Worm (Caenorhabditis elegans) whole organism, early embryonic: ENCODE results near the gene far-6.

Experiments used
- ama-1 ChIP-seq: fragments of 150-350 bp; optimal IDR thresholded peaks from 2 replicates; lab custom pipeline; 2014
- hmbx-1 ChIP-seq: sonication (generic microtip); optimal IDR thresholded peaks from 2 replicates; lab custom pipeline; 2016; ENCODE audit warnings: mild to moderate bottlenecking, missing genetic modification characterization, missing compliant biosample characterization
- hmg-4 ChIP-seq: fragments of 200-800 bp; sonication (Bioruptor generic); optimal IDR thresholded peaks from 2 replicates; lab custom pipeline; 2018; ENCODE audit warnings: mild to moderate bottlenecking, missing genetic modification characterization, missing compliant biosample characterization
- hnd-1 ChIP-seq: sonication (generic microtip); optimal IDR thresholded peaks from 2 replicates; lab custom pipeline; 2016; ENCODE audit warnings: missing genetic modification characterization, missing compliant biosample characterization
- tbx-11 ChIP-seq: fragments of 200-800 bp; sonication (Bioruptor generic); IDR thresholded peaks from 2 replicates; pipeline ENCODE4 v1.3.6; 2022; ENCODE audit warnings: missing genetic modification characterization, missing compliant biosample characterization
- tra-4 ChIP-seq: sonication (generic microtip); optimal IDR thresholded peaks from 2 replicates; lab custom pipeline; 2017; ENCODE audit warnings: missing genetic modification characterization, missing compliant biosample characterization

ce11 chrIV:13309636-13310035 is 18.5 kb upstream of the far-6 start:
- TF ChIP-seq hnd-1 (tag; lab: Kevin White, UChicago): no peak
- TF ChIP-seq tbx-11 (GFP tag; lab: Robert Waterston, UW): no peak
- TF ChIP-seq tra-4 (tag; lab: Kevin White, UChicago): no peak
- TF ChIP-seq ama-1 (lab: Kevin White, UChicago): no peak
- TF ChIP-seq hmg-4 (GFP tag; lab: Kevin White, UChicago): no peak
- no peak for TF ChIP-seq hmbx-1 (tag; lab: Kevin White, UChicago)
